Worm (Caenorhabditis elegans) whole organism, young adult: Measurements from ENCODE around the gene Y54H5A.2.

Experiments
- B0336.3 ChIP-seq: fragments of 200-800 bp; sonication (Bioruptor generic); IDR thresholded peaks from 2 replicates; pipeline ENCODE4 v1.3.6; 2022; ENCODE audit warnings: missing genetic modification characterization, missing compliant biosample characterization
- C06A6.2 ChIP-seq: fragments of 200-800 bp; sonication (Bioruptor generic); conservative IDR thresholded peaks from 2 replicates; pipeline ENCODE4 v1.3.6; 2022; ENCODE audit warnings: missing genetic modification characterization, missing compliant biosample characterization
- C17E4.6 ChIP-seq: fragments of 200-800 bp; sonication (Bioruptor generic); IDR thresholded peaks from 2 replicates; pipeline ENCODE4 v1.3.6; 2022; ENCODE audit warnings: missing genetic modification reagents, missing genetic modification characterization, missing compliant biosample characterization
- D2030.7 ChIP-seq: fragments of 200-800 bp; sonication (Bioruptor generic); IDR thresholded peaks from 2 replicates; pipeline ENCODE4 v1.3.6; 2022; ENCODE audit warnings: missing genetic modification reagents, missing genetic modification characterization, missing compliant biosample characterization
- F37B4.10 ChIP-seq: fragments of 200-800 bp; sonication (Bioruptor generic); IDR thresholded peaks from 2 replicates; pipeline ENCODE4 v1.3.6; 2022; ENCODE audit warnings: missing genetic modification characterization, missing compliant biosample characterization
- F49E8.2 ChIP-seq: sonication (generic microtip); optimal IDR thresholded peaks from 3 replicates; lab custom pipeline; 2017; ENCODE audit warnings: missing genetic modification characterization, mild to moderate bottlenecking, missing compliant biosample characterization, antibody characterized with exemption, moderate library complexity; ENCODE audit not compliant: insufficient read depth
- F55B11.4 ChIP-seq: sonication (generic microtip); optimal IDR thresholded peaks from 2 replicates; lab custom pipeline; 2016; ENCODE audit warnings: missing compliant biosample characterization, missing genetic modification characterization, borderline replicate concordance; ENCODE audit not compliant: insufficient read depth
- F57C9.4 ChIP-seq: sonication (generic microtip); optimal IDR thresholded peaks from 2 replicates; lab custom pipeline; 2017; ENCODE audit warnings: mild to moderate bottlenecking, missing genetic modification characterization, missing compliant biosample characterization
- K12H6.12 ChIP-seq: fragments of 200-800 bp; sonication (Bioruptor generic); optimal IDR thresholded peaks from 2 replicates; lab custom pipeline; 2018; ENCODE audit warnings: mild to moderate bottlenecking, missing genetic modification characterization, missing compliant biosample characterization
- Y53G8AR.9 ChIP-seq: fragments of 200-800 bp; sonication (Bioruptor generic); conservative IDR thresholded peaks from 2 replicates; pipeline ENCODE4 v1.3.6; 2022; ENCODE audit warnings: missing genetic modification reagents, missing genetic modification characterization, missing compliant biosample characterization
- Y56A3A.18 ChIP-seq: fragments of 200-800 bp; sonication (Bioruptor generic); IDR thresholded peaks from 2 replicates; pipeline ENCODE4 v1.3.6; 2022; ENCODE audit warnings: missing genetic modification reagents, missing genetic modification characterization, missing compliant biosample characterization
- Y79H2A.3 ChIP-seq: fragments of 200-800 bp; sonication (Bioruptor generic); conservative IDR thresholded peaks from 2 replicates; pipeline ENCODE4 v1.3.6; 2022; ENCODE audit warnings: missing genetic modification reagents, missing genetic modification characterization, missing compliant biosample characterization
- Y95B8A.8 ChIP-seq: fragments of 200-800 bp; sonication (Bioruptor generic); IDR thresholded peaks from 2 replicates; pipeline ENCODE4 v1.3.6; 2022; ENCODE audit warnings: missing genetic modification reagents, missing genetic modification characterization, missing compliant biosample characterization
- atf-7 ChIP-seq: sonication (generic microtip); optimal IDR thresholded peaks from 2 replicates; lab custom pipeline; 2017; ENCODE audit warnings: mild to moderate bottlenecking, missing genetic modification characterization, missing compliant biosample characterization
- attf-5 ChIP-seq: fragments of 200-800 bp; sonication (Bioruptor generic); optimal IDR thresholded peaks from 2 replicates; lab custom pipeline; 2018; ENCODE audit warnings: mild to moderate bottlenecking, missing genetic modification characterization, missing compliant biosample characterization
- bed-1 ChIP-seq: fragments of 200-800 bp; sonication (Bioruptor generic); IDR thresholded peaks from 2 replicates; pipeline ENCODE4 v1.3.6; 2022; ENCODE audit warnings: missing genetic modification reagents, missing genetic modification characterization, missing compliant biosample characterization
- cebp-2 ChIP-seq: fragments of 200-800 bp; sonication (Bioruptor generic); IDR thresholded peaks from 2 replicates; pipeline ENCODE4 v1.3.6; 2022; ENCODE audit warnings: missing genetic modification characterization, missing compliant biosample characterization
- chd-7 ChIP-seq: sonication (generic microtip); optimal IDR thresholded peaks from 2 replicates; lab custom pipeline; 2016; ENCODE audit warnings: mild to moderate bottlenecking, missing genetic modification characterization, moderate library complexity, missing compliant biosample characterization
- egl-44 ChIP-seq: fragments of 200-800 bp; sonication (Bioruptor generic); IDR thresholded peaks from 2 replicates; pipeline ENCODE4 v1.3.6; 2022; ENCODE audit warnings: missing genetic modification reagents, missing genetic modification characterization, missing compliant biosample characterization
- egrh-3 ChIP-seq: fragments of 200-800 bp; sonication (Bioruptor generic); IDR thresholded peaks from 2 replicates; pipeline ENCODE4 v1.3.6; 2022; ENCODE audit warnings: missing genetic modification reagents, missing genetic modification characterization, missing compliant biosample characterization
- fkh-3 ChIP-seq: sonication (generic microtip); optimal IDR thresholded peaks from 2 replicates; lab custom pipeline; 2016; ENCODE audit warnings: mild to moderate bottlenecking, missing genetic modification characterization, missing compliant biosample characterization
- gei-17 ChIP-seq: fragments of 200-800 bp; sonication (Bioruptor generic); optimal IDR thresholded peaks from 2 replicates; lab custom pipeline; 2018; ENCODE audit warnings: mild to moderate bottlenecking, missing genetic modification characterization, missing compliant biosample characterization
- hrde-1 ChIP-seq: sonication (generic microtip); optimal IDR thresholded peaks from 2 replicates; lab custom pipeline; 2016; ENCODE audit warnings: missing genetic modification characterization, mild to moderate bottlenecking, missing compliant biosample characterization, moderate library complexity, missing genotype, missing genetic modification reagents, borderline replicate concordance
- hsf-1 ChIP-seq: fragments of 200-800 bp; sonication (Bioruptor generic); IDR thresholded peaks from 2 replicates; pipeline ENCODE4 v1.3.6; 2022; ENCODE audit warnings: missing genetic modification reagents, missing genetic modification characterization, missing compliant biosample characterization
- lag-1 ChIP-seq: fragments of 200-800 bp; sonication (Bioruptor generic); IDR thresholded peaks from 2 replicates; pipeline ENCODE4 v1.3.6; 2022; ENCODE audit warnings: missing genetic modification reagents, missing genetic modification characterization, missing compliant biosample characterization
- let-526 ChIP-seq: fragments of 200-800 bp; sonication (Bioruptor generic); IDR thresholded peaks from 2 replicates; pipeline ENCODE4 v1.3.6; 2022; ENCODE audit warnings: missing genetic modification reagents, missing genetic modification characterization, missing compliant biosample characterization
- lin-35 ChIP-seq, 3 experiments: fragments of 150-350 bp in 2 of 3; sonication (generic microtip) in 1 of 3; optimal IDR thresholded peaks; 2 replicates each; lab custom pipeline; 2014 to 2018; ENCODE audit warnings: missing biosample characterization in 3 of 3, missing genetic modification characterization in 3 of 3, missing genetic modification reagents in 3 of 3
- lsl-1 ChIP-seq: fragments of 200-800 bp; sonication (Bioruptor generic); optimal IDR thresholded peaks from 2 replicates; lab custom pipeline; 2018; ENCODE audit warnings: mild to moderate bottlenecking, missing genetic modification characterization, moderate library complexity, missing compliant biosample characterization
- nhr-90 ChIP-seq: sonication (generic microtip); optimal IDR thresholded peaks from 2 replicates; lab custom pipeline; 2016; ENCODE audit warnings: missing genotype, mild to moderate bottlenecking, missing genetic modification characterization, missing compliant biosample characterization
- repo-1 ChIP-seq: sonication (generic microtip); optimal IDR thresholded peaks from 2 replicates; lab custom pipeline; 2017; ENCODE audit warnings: mild to moderate bottlenecking, missing genetic modification characterization, missing compliant biosample characterization
- sea-2 ChIP-seq: fragments of 200-800 bp; sonication (Bioruptor generic); IDR thresholded peaks from 2 replicates; pipeline ENCODE4 v1.3.6; 2022; ENCODE audit warnings: missing genetic modification characterization, missing compliant biosample characterization
- snpc-1.3 ChIP-seq: sonication (generic microtip); optimal IDR thresholded peaks from 2 replicates; lab custom pipeline; 2017; ENCODE audit warnings: missing genetic modification characterization, mild to moderate bottlenecking, missing compliant biosample characterization, antibody characterized with exemption, moderate library complexity, missing genotype, missing genetic modification reagents; ENCODE audit not compliant: insufficient read depth
- snpc-4 ChIP-seq, 5 experiments: fragments of 150-350 bp in 1 of 5; sonication (generic microtip) in 4 of 5; optimal IDR thresholded peaks; 2 replicates each; lab custom pipeline; 2014 to 2018; ENCODE audit warnings: missing genetic modification characterization in 5 of 5, missing biosample characterization in 3 of 5, antibody characterized with exemption in 2 of 5, mild to moderate bottlenecking in 2 of 5, missing compliant biosample characterization in 2 of 5, missing genotype in 2 of 5, moderate library complexity in 2 of 5, missing genetic modification reagents in 1 of 5
- sptf-2 ChIP-seq: fragments of 200-800 bp; sonication (Bioruptor generic); optimal IDR thresholded peaks from 2 replicates; lab custom pipeline; 2018; ENCODE audit warnings: mild to moderate bottlenecking, missing genetic modification characterization, missing compliant biosample characterization
- ztf-3 ChIP-seq: fragments of 200-800 bp; sonication (Bioruptor generic); optimal IDR thresholded peaks from 2 replicates; lab custom pipeline; 2018; ENCODE audit warnings: mild to moderate bottlenecking, missing genetic modification characterization, missing compliant biosample characterization

The Y54H5A.2 gene

ce11 chrIII:5159505-5159904 is 10.1 kb upstream of the Y54H5A.2 start, which contains the start of gene T10F2.5:
Gene T10F2.5, minus strand, starts transcription at chrIII:5159605.
- TF ChIP-seq hrde-1, result peak; percentile 14
- no peak for TF ChIP-seq lag-1 (GFP tag; lab: Robert Waterston, UW)
- TF ChIP-seq F37B4.10 (GFP tag; lab: Robert Waterston, UW), result no peak

DNA sequence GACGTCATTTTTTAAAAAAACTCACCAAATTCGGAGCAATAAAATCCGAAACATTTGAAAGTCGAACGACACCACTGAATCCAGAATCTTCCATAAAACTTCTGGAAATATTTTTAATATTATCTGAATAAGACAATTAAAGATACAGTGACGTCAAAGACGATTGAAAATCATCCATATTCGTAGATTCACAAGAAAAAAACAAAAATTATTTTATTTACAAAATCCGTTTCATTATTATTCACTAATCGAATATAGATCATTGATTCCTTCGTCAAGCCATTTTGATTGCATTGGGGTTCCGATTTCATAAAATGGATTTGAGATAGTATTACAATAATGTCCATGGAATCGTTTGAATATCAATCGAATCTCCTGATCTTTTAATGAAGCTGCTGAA is 9.3 kb upstream of the Y54H5A.2 start, which contains the start of gene oxy-4:
Gene oxy-4, minus strand, starts transcription at position 101 of the 400 bp plus-strand sequence.
- TF ChIP-seq sptf-2 (GFP tag; lab: Kevin White, UChicago) (no peak), hsf-1 (GFP tag; lab: Robert Waterston, UW) (no peak), sea-2 (no peak), K12H6.12 (tag; lab: Kevin White, UChicago) (no peak), F55B11.4 (tag; lab: Kevin White, UChicago) (no peak), ztf-3 (GFP tag; lab: Kevin White, UChicago) (no peak), bed-1 (GFP tag; lab: Robert Waterston, UW) (no peak), Y95B8A.8 (GFP tag; lab: Robert Waterston, UW) (no peak), gei-17 (GFP tag; lab: Kevin White, UChicago) (no peak), repo-1 (tag; lab: Kevin White, UChicago) (no peak), F57C9.4 (no peak), Y56A3A.18 (GFP tag; lab: Robert Waterston, UW) (no peak), atf-7 (tag; lab: Kevin White, UChicago) (no peak), C06A6.2 (GFP tag; lab: Robert Waterston, UW) (no peak), B0336.3 (GFP tag; lab: Robert Waterston, UW) (no peak)

DNA sequence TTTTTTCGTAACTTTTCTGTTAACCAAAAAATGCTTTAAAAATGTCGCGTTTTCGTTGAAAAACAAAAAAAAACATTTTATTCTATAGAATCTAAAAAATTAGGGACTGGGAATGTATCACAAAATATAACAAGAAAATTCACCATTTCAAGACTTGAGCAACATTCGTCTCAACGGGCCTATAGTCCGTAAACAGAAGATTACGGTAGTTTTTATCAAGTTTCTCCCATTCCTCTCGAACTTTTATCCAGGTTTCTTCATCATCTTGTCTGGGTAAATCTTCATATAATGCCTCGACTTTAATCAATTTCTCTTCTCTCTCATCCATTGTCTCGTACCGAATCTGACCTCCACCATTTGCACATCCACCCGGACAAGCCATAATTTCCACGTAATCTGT is 6.0 kb upstream of the Y54H5A.2 start:
- TF ChIP-seq C17E4.6 (no peak), F49E8.2 (tag; lab: Kevin White, UChicago) (peak; percentile 57), lsl-1 (GFP tag; lab: Kevin White, UChicago) (peak; percentile 2), Y53G8AR.9 (GFP tag; lab: Robert Waterston, UW) (peak; percentile 54; the same call in 1 of the 2 replicates), nhr-90 (tag; lab: Kevin White, UChicago) (no peak), D2030.7 (GFP tag; lab: Robert Waterston, UW) (no peak), egrh-3 (GFP tag; lab: Robert Waterston, UW) (no peak), egl-44 (GFP tag; lab: Robert Waterston, UW) (no peak), cebp-2 (no peak), chd-7 (tag; lab: Kevin White, UChicago) (no peak), let-526 (GFP tag; lab: Robert Waterston, UW) (no peak), hrde-1 (no peak), Y79H2A.3 (0 out of 2 replicates have a peak, but pooled peaks have one; percentile 31), lin-35 (GFP tag; optimal IDR thresholded peaks at IDR 0.05; lab: Kevin White, UChicago) (no peak), fkh-3 (no peak), Y56A3A.18 (GFP tag; lab: Robert Waterston, UW) (0 out of 2 replicates have a peak, but pooled peaks have one; percentile 41)

- TF ChIP-seq nhr-90 (tag; lab: Kevin White, UChicago) (no peak), snpc-1.3 (no peak), atf-7 (tag; lab: Kevin White, UChicago) (no peak), sea-2 (no peak), attf-5 (peak; percentile 42), snpc-4 (GFP tag; optimal IDR thresholded peaks at IDR 0.05; lab: Kevin White, UChicago) (peak; percentile 58), snpc-4 (tag; optimal IDR thresholded peaks at IDR 0.05; lab: Kevin White, UChicago) (no peak)
These were observed 3.8 kb upstream of the Y54H5A.2 start, which contains the start of the genes rbm-42 and grwd-1 for ce11 chrIII:5153137-5153536. Gene rbm-42, minus strand, starts transcription at chrIII:5153229. Gene grwd-1, plus strand, starts transcription at chrIII:5153464.
